Fruit fly (Drosophila melanogaster) whole organism, embryonic: ENCODE results near the gene tsh.

Experiments
- ATbp ChIP-seq: fragments of 200-800 bp; sonication (Bioruptor generic); optimal IDR thresholded peaks from 2 replicates; lab custom pipeline; 2017; ENCODE audit warnings: missing biosample characterization, mild to moderate bottlenecking, missing genetic modification characterization, missing genetic modification reagents
- Ada2b ChIP-seq: fragments of 200-800 bp; sonication (Bioruptor generic); IDR thresholded peaks from 2 replicates; pipeline ENCODE4 v1.3.6; 2022; ENCODE audit warnings: missing biosample characterization, missing genetic modification characterization
- Antp ChIP-seq: fragments of 200-800 bp; sonication (Bioruptor generic); optimal IDR thresholded peaks from 3 replicates; lab custom pipeline; 2016; ENCODE audit warnings: missing biosample characterization, missing genetic modification characterization
- B-H2 ChIP-seq: fragments of 200-800 bp; sonication (Bioruptor generic); optimal IDR thresholded peaks from 2 replicates; lab custom pipeline; 2018; ENCODE audit warnings: missing biosample characterization, mild to moderate bottlenecking, missing genetic modification characterization
- Blimp-1 ChIP-seq: fragments of 200-800 bp; sonication (Bioruptor generic); optimal IDR thresholded peaks from 3 replicates; lab custom pipeline; 2018; ENCODE audit warnings: missing biosample characterization, missing genetic modification characterization, mild to moderate bottlenecking, moderate library complexity, missing genetic modification reagents
- CG10321 ChIP-seq: fragments of 200-800 bp; sonication (Bioruptor generic); IDR thresholded peaks from 2 replicates; pipeline ENCODE4 v1.3.6; 2022; ENCODE audit warnings: missing biosample characterization, missing genetic modification characterization
- CG10543 ChIP-seq: fragments of 200-800 bp; sonication (Bioruptor generic); optimal IDR thresholded peaks from 3 replicates; lab custom pipeline; 2017; ENCODE audit warnings: missing biosample characterization, mild to moderate bottlenecking, missing genetic modification characterization, moderate library complexity
- CG11247 ChIP-seq: fragments of 200-800 bp; sonication (Bioruptor generic); IDR thresholded peaks from 2 replicates; pipeline ENCODE4 v1.3.6; 2022; ENCODE audit warnings: missing biosample characterization, missing genetic modification characterization
- CG11504 ChIP-seq: fragments of 200-800 bp; sonication (Bioruptor generic); optimal IDR thresholded peaks from 3 replicates; lab custom pipeline; 2019; ENCODE audit warnings: missing biosample characterization, mild to moderate bottlenecking, missing genetic modification characterization, moderate library complexity
- CG12299 ChIP-seq: fragments of 200-800 bp; sonication (Bioruptor generic); optimal IDR thresholded peaks from 2 replicates; lab custom pipeline; 2018; ENCODE audit warnings: missing biosample characterization, mild to moderate bottlenecking, missing genetic modification characterization
- CG12942 ChIP-seq: fragments of 200-800 bp; sonication (Bioruptor generic); optimal IDR thresholded peaks from 3 replicates; lab custom pipeline; 2016; ENCODE audit warnings: missing biosample characterization, missing genetic modification characterization
- CG13424 ChIP-seq: fragments of 200-800 bp; sonication (Bioruptor generic); optimal IDR thresholded peaks from 2 replicates; lab custom pipeline; 2019; ENCODE audit warnings: missing biosample characterization, mild to moderate bottlenecking, missing genetic modification characterization, moderate library complexity
- CG15269 ChIP-seq: fragments of 200-800 bp; sonication (Bioruptor generic); optimal IDR thresholded peaks from 2 replicates; lab custom pipeline; 2018; ENCODE audit warnings: missing biosample characterization, mild to moderate bottlenecking, missing genetic modification characterization, moderate library complexity
- CG17361 ChIP-seq: fragments of 200-800 bp; sonication (Bioruptor generic); IDR thresholded peaks from 3 replicates; pipeline ENCODE4 v1.3.6; 2022; ENCODE audit warnings: missing biosample characterization, missing genetic modification characterization
- CG2199 ChIP-seq: fragments of 200-800 bp; sonication (Bioruptor generic); IDR thresholded peaks from 3 replicates; pipeline ENCODE4 v1.3.6; 2022; ENCODE audit warnings: missing biosample characterization, missing genetic modification characterization
- CG31224 ChIP-seq: fragments of 200-800 bp; sonication (Bioruptor generic); IDR thresholded peaks from 2 replicates; pipeline ENCODE4 v1.3.6; 2022; ENCODE audit warnings: missing biosample characterization, missing genetic modification characterization
- CG3281 ChIP-seq: fragments of 200-800 bp; sonication (Bioruptor generic); optimal IDR thresholded peaks from 3 replicates; lab custom pipeline; 2017; ENCODE audit warnings: missing biosample characterization, mild to moderate bottlenecking, missing genetic modification characterization
- CG4424 ChIP-seq: fragments of 200-800 bp; sonication (Bioruptor generic); optimal IDR thresholded peaks from 3 replicates; lab custom pipeline; 2016; ENCODE audit warnings: missing biosample characterization, missing genetic modification characterization
- CG4730 ChIP-seq: fragments of 200-800 bp; sonication (Bioruptor generic); IDR thresholded peaks from 2 replicates; pipeline ENCODE4 v1.3.6; 2022; ENCODE audit warnings: missing biosample characterization, missing genetic modification characterization
- CG6689 ChIP-seq: fragments of 200-800 bp; sonication (Bioruptor generic); IDR thresholded peaks from 2 replicates; pipeline ENCODE4 v1.3.6; 2022; ENCODE audit warnings: missing biosample characterization, missing genetic modification characterization
- CG7556 ChIP-seq: fragments of 200-800 bp; sonication (Bioruptor generic); optimal IDR thresholded peaks from 2 replicates; lab custom pipeline; 2017; ENCODE audit warnings: missing biosample characterization, mild to moderate bottlenecking, missing genetic modification characterization
- CG9797 ChIP-seq: fragments of 200-800 bp; sonication (Bioruptor generic); optimal IDR thresholded peaks from 3 replicates; lab custom pipeline; 2018; ENCODE audit warnings: missing biosample characterization, mild to moderate bottlenecking, missing genetic modification characterization
- GATAe ChIP-seq: fragments of 200-800 bp; sonication (Bioruptor generic); conservative IDR thresholded peaks from 2 replicates; pipeline ENCODE4 v1.3.6; 2022; ENCODE audit warnings: missing biosample characterization, missing genetic modification characterization
- H2.0 ChIP-seq: fragments of 200-800 bp; sonication (Bioruptor generic); IDR thresholded peaks from 2 replicates; pipeline ENCODE4 v1.3.6; 2022; ENCODE audit warnings: missing biosample characterization, missing genetic modification characterization
- HLH4C ChIP-seq: fragments of 200-800 bp; sonication (Bioruptor generic); IDR thresholded peaks from 3 replicates; pipeline ENCODE4 v1.3.6; 2022; ENCODE audit warnings: missing biosample characterization, missing genetic modification characterization; ENCODE audit not compliant: partially characterized antibody
- HmgD ChIP-seq: fragments of 200-800 bp; sonication (Bioruptor generic); optimal IDR thresholded peaks from 3 replicates; lab custom pipeline; 2016; ENCODE audit warnings: missing biosample characterization, missing genetic modification characterization
- Hmr ChIP-seq: fragments of 200-800 bp; sonication (Bioruptor generic); optimal IDR thresholded peaks from 3 replicates; lab custom pipeline; 2017; ENCODE audit warnings: mild to moderate bottlenecking, missing biosample characterization, missing genetic modification reagents, missing genetic modification characterization
- Lpt ChIP-seq: fragments of >200 bp; optimal IDR thresholded peaks from 2 replicates; lab custom pipeline; 2018; ENCODE audit warnings: missing biosample characterization, missing genetic modification characterization
- Meics ChIP-seq: fragments of 200-800 bp; sonication (Bioruptor generic); optimal IDR thresholded peaks from 2 replicates; lab custom pipeline; 2017; ENCODE audit warnings: missing biosample characterization, mild to moderate bottlenecking, missing genetic modification characterization
- Mes4 ChIP-seq: fragments of 200-800 bp; sonication (Bioruptor generic); optimal IDR thresholded peaks from 2 replicates; lab custom pipeline; 2016; ENCODE audit warnings: missing biosample characterization, missing genetic modification characterization
- Mrtf ChIP-seq: fragments of 200-800 bp; sonication (Bioruptor generic); IDR thresholded peaks from 3 replicates; pipeline ENCODE4 v1.3.6; 2022; ENCODE audit warnings: missing biosample characterization, missing genetic modification characterization
- Scr ChIP-seq: fragments of 200-800 bp; sonication (Bioruptor generic); IDR thresholded peaks from 2 replicates; pipeline ENCODE4 v1.3.6; 2022; ENCODE audit warnings: missing biosample characterization, missing genetic modification characterization; ENCODE audit not compliant: partially characterized antibody
- Usf ChIP-seq: fragments of 200-800 bp; sonication (Bioruptor generic); optimal IDR thresholded peaks from 2 replicates; lab custom pipeline; 2017; ENCODE audit warnings: missing genotype, missing biosample characterization, missing genetic modification characterization
- btn ChIP-seq: fragments of 200-800 bp; sonication (Bioruptor generic); optimal IDR thresholded peaks from 2 replicates; lab custom pipeline; 2016; ENCODE audit warnings: missing biosample characterization, missing genetic modification characterization
- cas ChIP-seq: fragments of 200-800 bp; sonication (Bioruptor generic); IDR thresholded peaks from 2 replicates; pipeline ENCODE4 v1.3.6; 2022; ENCODE audit warnings: missing biosample characterization, missing genetic modification characterization
- cg ChIP-seq: fragments of 200-800 bp; sonication (Bioruptor generic); optimal IDR thresholded peaks from 3 replicates; lab custom pipeline; 2019; ENCODE audit warnings: missing biosample characterization, mild to moderate bottlenecking, missing genetic modification characterization, moderate library complexity
- chinmo ChIP-seq: fragments of 200-800 bp; sonication (Bioruptor generic); IDR thresholded peaks from 4 replicates; pipeline ENCODE4 v1.3.6; 2022; ENCODE audit warnings: missing biosample characterization, missing genetic modification characterization; ENCODE audit not compliant: partially characterized antibody
- chn ChIP-seq: fragments of 200-800 bp; sonication (Bioruptor generic); optimal IDR thresholded peaks from 2 replicates; lab custom pipeline; 2016; ENCODE audit warnings: missing biosample characterization, missing genetic modification characterization
- dmrt11E ChIP-seq: fragments of 200-800 bp; sonication (Bioruptor generic); optimal IDR thresholded peaks from 3 replicates; lab custom pipeline; 2018; ENCODE audit warnings: missing biosample characterization, mild to moderate bottlenecking, missing genetic modification characterization, moderate library complexity
- dmrt99B ChIP-seq: fragments of 200-800 bp; sonication (Bioruptor generic); optimal IDR thresholded peaks from 2 replicates; lab custom pipeline; 2018; ENCODE audit warnings: missing biosample characterization, mild to moderate bottlenecking, missing genetic modification characterization, moderate library complexity
- dpn ChIP-seq, 2 experiments: fragments of 200-800 bp; sonication (Bioruptor generic); optimal IDR thresholded peaks; 3 replicates each; lab custom pipeline; 2016; ENCODE audit warnings: missing biosample characterization in 2 of 2, missing genetic modification characterization in 2 of 2
- gsb-n ChIP-seq: fragments of 200-800 bp; sonication (Bioruptor generic); optimal IDR thresholded peaks from 3 replicates; lab custom pipeline; 2018; ENCODE audit warnings: missing biosample characterization, mild to moderate bottlenecking, missing genetic modification characterization
- lab ChIP-seq: fragments of 200-800 bp; sonication (Bioruptor generic); optimal IDR thresholded peaks from 3 replicates; lab custom pipeline; 2017; ENCODE audit warnings: missing biosample characterization, missing genetic modification characterization, mild to moderate bottlenecking, moderate library complexity, missing genetic modification reagents
- nerfin-1 ChIP-seq: fragments of 200-800 bp; sonication (Bioruptor generic); optimal IDR thresholded peaks from 3 replicates; lab custom pipeline; 2019; ENCODE audit warnings: missing biosample characterization, mild to moderate bottlenecking, missing genetic modification characterization, moderate library complexity
- phol ChIP-seq: fragments of 200-800 bp; sonication (Bioruptor generic); optimal IDR thresholded peaks from 3 replicates; lab custom pipeline; 2018; ENCODE audit warnings: missing biosample characterization, mild to moderate bottlenecking, missing genetic modification characterization, moderate library complexity
- rib ChIP-seq: fragments of 200-800 bp; sonication (Bioruptor generic); IDR thresholded peaks from 2 replicates; pipeline ENCODE4 v1.3.6; 2022; ENCODE audit warnings: missing biosample characterization, missing genetic modification characterization
- shn ChIP-seq: fragments of 200-800 bp; sonication (Bioruptor generic); optimal IDR thresholded peaks from 3 replicates; lab custom pipeline; 2016; ENCODE audit warnings: missing biosample characterization, missing genetic modification characterization
- sisA ChIP-seq: fragments of 200-800 bp; sonication (Bioruptor generic); IDR thresholded peaks from 2 replicates; pipeline ENCODE4 v1.3.6; 2022; ENCODE audit warnings: missing biosample characterization, missing genetic modification characterization
- slp2 ChIP-seq: fragments of 200-800 bp; sonication (Bioruptor generic); optimal IDR thresholded peaks from 2 replicates; lab custom pipeline; 2016; ENCODE audit warnings: missing biosample characterization, missing genetic modification characterization
- tll ChIP-seq, 2 experiments: fragments of 200-800 bp in 1 of 2; fragments of >200 bp in 1 of 2; sonication (Bioruptor generic) in 1 of 2; optimal IDR thresholded peaks; 2 replicates each; lab custom pipeline; 2017 to 2019; ENCODE audit warnings: missing biosample characterization in 2 of 2, missing genetic modification characterization in 2 of 2, mild to moderate bottlenecking in 1 of 2, moderate library complexity in 1 of 2

tsh gene

dm6 chr2L:21784790-21785425 is 43.5 kb upstream of the tsh start (continued):
- TF ChIP-seq ATbp (GFP tag; lab: Kevin White, UChicago) (peak; percentile 12), CG11247 (no peak), CG6689 (GFP tag; lab: Robert Waterston, UW) (no peak), CG10543 (no peak), Hmr (peak; percentile 31), GATAe (no peak), CG12942 (GFP tag; lab: Kevin White, UChicago) (no peak), CG31224 (GFP tag; lab: Robert Waterston, UW) (no peak), chinmo (GFP tag; lab: Robert Waterston, UW) (no peak), CG13424 (tag; lab: Kevin White, UChicago) (peak; percentile 24), nerfin-1 (tag; lab: Kevin White, UChicago) (peak; percentile 7), Usf (GFP tag; lab: Kevin White, UChicago) (no peak), btn (GFP tag; lab: Kevin White, UChicago) (no peak), CG10321 (GFP tag; lab: Robert Waterston, UW) (no peak), sisA (no peak), CG3281 (GFP tag; lab: Kevin White, UChicago) (peak; percentile 24), CG2199 (GFP tag; lab: Robert Waterston, UW) (no peak), Lpt (GFP tag; lab: Kevin White, UChicago) (no peak), H2.0 (GFP tag; lab: Robert Waterston, UW) (no peak), HmgD (no peak), CG9797 (no peak), lab (peak; percentile 32), cg (GFP tag; lab: Kevin White, UChicago) (no peak), CG15269 (tag; lab: Kevin White, UChicago) (peak; percentile 4), Scr (GFP tag; lab: Robert Waterston, UW) (no peak), rib (GFP tag; lab: Robert Waterston, UW) (no peak), shn (GFP tag; lab: Kevin White, UChicago) (no peak), CG11504 (tag; lab: Kevin White, UChicago) (peak; percentile 54), dmrt11E (tag; lab: Kevin White, UChicago) (peak; percentile 18), HLH4C (GFP tag; lab: Robert Waterston, UW) (no peak), Antp (GFP tag; lab: Kevin White, UChicago) (no peak), CG7556 (peak; percentile 2), CG4730 (GFP tag; lab: Robert Waterston, UW) (no peak), Mes4 (GFP tag; lab: Kevin White, UChicago) (no peak), Meics (GFP tag; lab: Kevin White, UChicago) (peak; percentile 27), cas (GFP tag; lab: Robert Waterston, UW) (no peak), B-H2 (GFP tag; lab: Kevin White, UChicago) (no peak), CG4424 (GFP tag; lab: Kevin White, UChicago) (peak; percentile 41), CG12299 (tag; lab: Kevin White, UChicago) (no peak), chn (no peak), Ada2b (GFP tag; lab: Robert Waterston, UW) (no peak), tll (GFP tag; optimal IDR thresholded peaks at IDR 0.05; lab: Kevin White, UChicago) (no peak), slp2 (GFP tag; lab: Kevin White, UChicago) (no peak), phol (peak; percentile 59), CG17361 (GFP tag; lab: Robert Waterston, UW) (peak; percentile 67; the same call in 2 of the 3 replicates), Blimp-1 (no peak), gsb-n (tag; lab: Kevin White, UChicago) (no peak), dmrt99B (tag; lab: Kevin White, UChicago) (peak; percentile 46), Mrtf (GFP tag; lab: Robert Waterston, UW) (no peak), dpn (GFP tag; optimal IDR thresholded peaks at IDR 0.05; lab: Kevin White, UChicago) (peak in 1 of 2 experiments; percentile 1)
